Worm (Caenorhabditis elegans) whole organism, midembryonic: ENCODE measurements around the gene pvf-1.

Experiments
- flt-1 ChIP-seq: fragments of 200-800 bp; sonication (Bioruptor generic); IDR thresholded peaks from 2 replicates; pipeline ENCODE4 v1.3.6; 2022; ENCODE audit warnings: missing genetic modification characterization, missing compliant biosample characterization
- klf-2 ChIP-seq: fragments of 200-800 bp; sonication (Bioruptor generic); conservative IDR thresholded peaks from 2 replicates; pipeline ENCODE4 v1.3.6; 2022; ENCODE audit warnings: missing genetic modification reagents, missing genetic modification characterization, missing compliant biosample characterization
- med-1 ChIP-seq: sonication (generic microtip); optimal IDR thresholded peaks from 2 replicates; lab custom pipeline; 2017; ENCODE audit warnings: missing genetic modification characterization, mild to moderate bottlenecking, missing compliant biosample characterization, antibody characterized with exemption, missing genetic modification reagents; ENCODE audit not compliant: insufficient read depth
- ztf-29 ChIP-seq: fragments of 200-800 bp; sonication (Bioruptor generic); IDR thresholded peaks from 2 replicates; pipeline ENCODE4 v1.3.6; 2022; ENCODE audit warnings: missing genetic modification reagents, missing genetic modification characterization, missing compliant biosample characterization

ce11 chrIII:1788972-1789371 is 35.1 kb downstream of the pvf-1 start:
- TF ChIP-seq med-1 (no peak), ztf-29 (no peak), klf-2 (GFP tag; lab: Robert Waterston, UW) (no peak), flt-1 (GFP tag; lab: Robert Waterston, UW) (no peak)
